Worm (Caenorhabditis elegans) whole organism, L4 larva: ENCODE data around the gene ubc-19.

Experiments
- D1046.2 ChIP-seq: fragments of 200-800 bp; sonication (Bioruptor generic); IDR thresholded peaks from 2 replicates; pipeline ENCODE4 v1.3.6; 2022; ENCODE audit warnings: missing genetic modification characterization, missing compliant biosample characterization
- T26A8.4 ChIP-seq: fragments of 200-800 bp; sonication (Bioruptor generic); IDR thresholded peaks from 2 replicates; pipeline ENCODE4 v1.3.6; 2022; ENCODE audit warnings: missing genetic modification characterization, missing compliant biosample characterization
- aha-1 ChIP-seq: fragments of 150-350 bp; peaks from one replicate; lab custom pipeline; 2014; ENCODE audit warnings: missing biosample characterization, missing genetic modification characterization
- arid-1 ChIP-seq: fragments of 200-800 bp; sonication (Bioruptor generic); conservative IDR thresholded peaks from 2 replicates; pipeline ENCODE4 v1.3.6; 2022; ENCODE audit warnings: missing genetic modification reagents, missing genetic modification characterization, missing compliant biosample characterization
- ceh-20 ChIP-seq: fragments of 200-800 bp; sonication (Bioruptor generic); IDR thresholded peaks from 2 replicates; pipeline ENCODE4 v1.3.6; 2022; ENCODE audit warnings: missing genetic modification reagents, missing genetic modification characterization, missing compliant biosample characterization
- ceh-62 ChIP-seq: sonication (generic microtip); optimal IDR thresholded peaks from 2 replicates; lab custom pipeline; 2017; ENCODE audit warnings: missing biosample characterization, missing genetic modification characterization
- dmd-6 ChIP-seq: fragments of 200-800 bp; sonication (Bioruptor generic); IDR thresholded peaks from 2 replicates; pipeline ENCODE4 v1.3.6; 2022; ENCODE audit warnings: missing genetic modification reagents, missing genetic modification characterization, missing compliant biosample characterization
- dmd-9 ChIP-seq: fragments of 200-800 bp; sonication (Bioruptor generic); IDR thresholded peaks from 2 replicates; pipeline ENCODE4 v1.3.6; 2022; ENCODE audit warnings: missing genetic modification reagents, missing genetic modification characterization, missing compliant biosample characterization
- egl-27 ChIP-seq: sonication (generic microtip); optimal IDR thresholded peaks from 3 replicates; lab custom pipeline; 2017; ENCODE audit warnings: missing biosample characterization, missing genetic modification reagents, missing genetic modification characterization
- egl-43 ChIP-seq: fragments of 200-800 bp; sonication (Bioruptor generic); IDR thresholded peaks from 2 replicates; pipeline ENCODE4 v1.3.6; 2022; ENCODE audit warnings: missing genetic modification reagents, missing genetic modification characterization, missing compliant biosample characterization
- lin-13 ChIP-seq: fragments of 150-350 bp; optimal IDR thresholded peaks from 2 replicates; lab custom pipeline; 2014; ENCODE audit warnings: missing biosample characterization, missing genetic modification reagents, missing genetic modification characterization
- lin-15B ChIP-seq: fragments of 150-350 bp; sonication (generic microtip); optimal IDR thresholded peaks from 3 replicates; lab custom pipeline; 2014; ENCODE audit warnings: missing biosample characterization, missing genetic modification characterization
- lin-38 ChIP-seq: fragments of 200-800 bp; sonication (Bioruptor generic); IDR thresholded peaks from 2 replicates; pipeline ENCODE4 v1.3.6; 2022; ENCODE audit warnings: missing genetic modification reagents, missing genetic modification characterization, missing compliant biosample characterization
- madf-5 ChIP-seq, 2 experiments: fragments of 200-800 bp; sonication (Bioruptor generic); IDR thresholded peaks; 2 replicates each; pipeline ENCODE4 v1.3.6; 2022; ENCODE audit warnings: missing compliant biosample characterization in 2 of 2, missing genetic modification characterization in 2 of 2
- mdl-1 ChIP-seq, 2 experiments: fragments of 150-350 bp in 1 of 2; sonication (generic microtip) in 1 of 2; optimal IDR thresholded peaks; 2 replicates each; lab custom pipeline; 2014 to 2017; ENCODE audit warnings: missing biosample characterization in 2 of 2, missing genetic modification characterization in 2 of 2
- mdt-29 ChIP-seq: fragments of 200-800 bp; sonication (Bioruptor generic); IDR thresholded peaks from 2 replicates; pipeline ENCODE4 v1.3.6; 2022; ENCODE audit warnings: missing genetic modification reagents, missing genetic modification characterization, missing compliant biosample characterization
- mes-2 ChIP-seq: sonication (generic microtip); optimal IDR thresholded peaks from 2 replicates; lab custom pipeline; 2016; ENCODE audit warnings: missing genotype, mild to moderate bottlenecking, missing genetic modification characterization, missing compliant biosample characterization; ENCODE audit not compliant: poor library complexity, severe bottlenecking
- mxl-2 ChIP-seq: fragments of 200-800 bp; sonication (Bioruptor generic); conservative IDR thresholded peaks from 2 replicates; pipeline ENCODE4 v1.3.6; 2022; ENCODE audit warnings: missing genetic modification reagents, missing genetic modification characterization, missing compliant biosample characterization
- nhr-11 ChIP-seq: fragments of 150-350 bp; optimal IDR thresholded peaks from 2 replicates; lab custom pipeline; 2014; ENCODE audit warnings: missing biosample characterization, missing genetic modification characterization
- nhr-111 ChIP-seq: fragments of 200-800 bp; sonication (Bioruptor generic); optimal IDR thresholded peaks from 2 replicates; lab custom pipeline; 2018; ENCODE audit warnings: mild to moderate bottlenecking, missing genetic modification characterization, missing compliant biosample characterization
- nhr-28 ChIP-seq: fragments of 150-350 bp; optimal IDR thresholded peaks from 2 replicates; lab custom pipeline; 2014; ENCODE audit warnings: missing biosample characterization, missing genetic modification characterization
- nhr-41 ChIP-seq: fragments of 200-800 bp; sonication (Bioruptor generic); IDR thresholded peaks from 2 replicates; pipeline ENCODE4 v1.3.6; 2022; ENCODE audit warnings: missing genetic modification reagents, missing genetic modification characterization, missing compliant biosample characterization
- nhr-42 ChIP-seq: fragments of 200-800 bp; sonication (Bioruptor generic); IDR thresholded peaks from 2 replicates; pipeline ENCODE4 v1.3.6; 2022; ENCODE audit warnings: missing genetic modification characterization, missing compliant biosample characterization
- pqm-1 ChIP-seq: sonication (generic microtip); optimal IDR thresholded peaks from 2 replicates; lab custom pipeline; 2017; ENCODE audit warnings: missing biosample characterization, missing genetic modification characterization
- saeg-2 ChIP-seq: fragments of 200-800 bp; sonication (Bioruptor generic); IDR thresholded peaks from 2 replicates; pipeline ENCODE4 v1.3.6; 2022; ENCODE audit warnings: missing genetic modification reagents, missing genetic modification characterization, missing compliant biosample characterization
- set-16 ChIP-seq: fragments of 200-800 bp; sonication (Bioruptor generic); IDR thresholded peaks from 2 replicates; pipeline ENCODE4 v1.3.6; 2022; ENCODE audit warnings: missing genetic modification reagents, missing genetic modification characterization, missing compliant biosample characterization
- skn-1 ChIP-seq: fragments of 150-350 bp; optimal IDR thresholded peaks from 2 replicates; lab custom pipeline; 2014; ENCODE audit warnings: missing biosample characterization, missing genetic modification characterization
- snpc-4 ChIP-seq: fragments of 150-350 bp; optimal IDR thresholded peaks from 2 replicates; lab custom pipeline; 2014; ENCODE audit warnings: missing biosample characterization, missing genetic modification characterization
- unc-130 ChIP-seq: sonication (generic microtip); optimal IDR thresholded peaks from 2 replicates; lab custom pipeline; 2016; ENCODE audit warnings: missing genetic modification reagents, missing genetic modification characterization, missing compliant biosample characterization

ubc-19 gene

ce11 chrV:18671811-18672210 is 17.8 kb downstream of the ubc-19 start (continued):
- no peak for TF ChIP-seq saeg-2 (GFP tag; lab: Robert Waterston, UW)
- no peak for TF ChIP-seq mes-2 (tag; lab: Kevin White, UChicago)
- TF ChIP-seq unc-130 (GFP tag; lab: Kevin White, UChicago) = no peak
- TF ChIP-seq, all 104 proteins: peak for 4

- TF ChIP-seq nhr-11 (tag; lab: Kevin White, UChicago) (no peak), T26A8.4 (GFP tag; lab: Robert Waterston, UW) (no peak), lin-15B (tag; lab: Kevin White, UChicago) (no peak), lin-13 (GFP tag; lab: Kevin White, UChicago) (no peak), lin-38 (GFP tag; lab: Robert Waterston, UW) (no peak), mdl-1 (tag; optimal IDR thresholded peaks at IDR 0.05; lab: Kevin White, UChicago) (no peak), nhr-42 (GFP tag; lab: Robert Waterston, UW) (no peak), nhr-111 (GFP tag; lab: Kevin White, UChicago) (no peak), ceh-62 (tag; lab: Kevin White, UChicago) (no peak), mxl-2 (no peak)
These were observed 19.5 kb downstream of the ubc-19 start, which contains the start of gene Y69H2.10 for ce11 chrV:18670017-18670416. TSS of gene Y69H2.10 (plus strand) at chrV:18670317.

ce11 chrV:18667179-18667578 is 22.4 kb downstream of the ubc-19 start:
- no peak for TF ChIP-seq dmd-6 (GFP tag; lab: Robert Waterston, UW)
- TF ChIP-seq aha-1 (tag; lab: Kevin White, UChicago) = peak; percentile 92

ce11 chrV:18664026-18664425 is 25.5 kb downstream of the ubc-19 start, which contains the start of gene Y69H2.3:
TSS of gene Y69H2.3 (minus strand) at chrV:18664126.
- TF ChIP-seq lin-38 (GFP tag; lab: Robert Waterston, UW) (no peak), arid-1 (no peak), dmd-9 (GFP tag; lab: Robert Waterston, UW) (no peak), D1046.2 (GFP tag; lab: Robert Waterston, UW) (no peak), nhr-28 (tag; lab: Kevin White, UChicago) (no peak), skn-1 (tag; lab: Kevin White, UChicago) (no peak), ceh-20 (no peak), egl-27 (no peak)

- TF ChIP-seq arid-1 (no peak), D1046.2 (GFP tag; lab: Robert Waterston, UW) (no peak), pqm-1 (no peak), aha-1 (tag; lab: Kevin White, UChicago) (peak; percentile 95), egl-43 (GFP tag; lab: Robert Waterston, UW) (no peak), saeg-2 (GFP tag; lab: Robert Waterston, UW) (no peak)
These were observed 27.2 kb downstream of the ubc-19 start for ce11 chrV:18662333-18662732.

ce11 chrV:18658914-18659313 is 30.6 kb downstream of the ubc-19 start:
- TF ChIP-seq madf-5 (GFP tag; IDR thresholded peaks at IDR 0.05; lab: Robert Waterston, UW) (no peak), set-16 (GFP tag; lab: Robert Waterston, UW) (peak; percentile 57; the same call in 1 of the 2 replicates)
- TF ChIP-seq, all 104 proteins: peak for 1

- TF ChIP-seq set-16 (GFP tag; lab: Robert Waterston, UW) (peak; percentile 67), nhr-41 (no peak)
These were observed 32.2 kb downstream of the ubc-19 start for ce11 chrV:18657391-18657790.

ce11 chrV:18656363-18656762 is 33.2 kb downstream of the ubc-19 start:
- no peak for TF ChIP-seq snpc-4 (tag; lab: Kevin White, UChicago)
- TF ChIP-seq mdt-29 (GFP tag; lab: Robert Waterston, UW) = no peak
- TF ChIP-seq set-16 (GFP tag; lab: Robert Waterston, UW) = peak; percentile 61
